Worm (Caenorhabditis elegans) whole organism, late embryonic: ENCODE data around the gene Y50D4C.5.

Experiments
- C08G9.2 ChIP-seq: sonication (generic microtip); optimal IDR thresholded peaks from 2 replicates; lab custom pipeline; 2016; ENCODE audit warnings: mild to moderate bottlenecking, missing genetic modification characterization, moderate library complexity, missing compliant biosample characterization
- F13H6.1 ChIP-seq: sonication (generic microtip); optimal IDR thresholded peaks from 2 replicates; lab custom pipeline; 2016; ENCODE audit warnings: missing genetic modification characterization, missing compliant biosample characterization
- K02D7.2 ChIP-seq: sonication (generic microtip); optimal IDR thresholded peaks from 2 replicates; lab custom pipeline; 2017; ENCODE audit warnings: mild to moderate bottlenecking, missing genetic modification characterization, missing compliant biosample characterization
- ama-1 ChIP-seq: fragments of 150-350 bp; optimal IDR thresholded peaks from 2 replicates; lab custom pipeline; 2014
- ceh-18 ChIP-seq: sonication (generic microtip); optimal IDR thresholded peaks from 2 replicates; lab custom pipeline; 2016; ENCODE audit warnings: missing genetic modification characterization, missing compliant biosample characterization
- ceh-19 ChIP-seq: fragments of 200-800 bp; sonication (Bioruptor generic); optimal IDR thresholded peaks from 2 replicates; lab custom pipeline; 2018; ENCODE audit warnings: mild to moderate bottlenecking, missing genetic modification characterization, missing compliant biosample characterization
- ceh-22 ChIP-seq: sonication (generic microtip); optimal IDR thresholded peaks from 2 replicates; lab custom pipeline; 2017; ENCODE audit warnings: missing biosample characterization, missing genetic modification characterization
- ceh-24 ChIP-seq: sonication (generic microtip); optimal IDR thresholded peaks from 2 replicates; lab custom pipeline; 2016; ENCODE audit warnings: mild to moderate bottlenecking, missing genetic modification characterization, missing compliant biosample characterization
- ceh-30 ChIP-seq: fragments of 150-350 bp; optimal IDR thresholded peaks from 2 replicates; lab custom pipeline; 2014; ENCODE audit warnings: missing biosample characterization, missing genetic modification characterization
- ceh-31 ChIP-seq: sonication (generic microtip); optimal IDR thresholded peaks from 2 replicates; lab custom pipeline; 2016; ENCODE audit warnings: missing genetic modification characterization, missing compliant biosample characterization
- ceh-9 ChIP-seq: sonication (generic microtip); optimal IDR thresholded peaks from 2 replicates; lab custom pipeline; 2016; ENCODE audit warnings: mild to moderate bottlenecking, missing genetic modification characterization, inconsistent platforms, missing compliant biosample characterization
- dve-1 ChIP-seq: sonication (generic microtip); optimal IDR thresholded peaks from 2 replicates; lab custom pipeline; 2017; ENCODE audit warnings: antibody characterized with exemption, mild to moderate bottlenecking, missing genetic modification characterization, missing compliant biosample characterization
- elt-2 ChIP-seq: sonication (generic microtip); optimal IDR thresholded peaks from 2 replicates; lab custom pipeline; 2016; ENCODE audit warnings: missing genetic modification reagents, missing genetic modification characterization, missing compliant biosample characterization
- eyg-1 ChIP-seq: sonication (generic microtip); optimal IDR thresholded peaks from 2 replicates; lab custom pipeline; 2016; ENCODE audit warnings: missing genotype, missing genetic modification characterization, missing compliant biosample characterization
- fax-1 ChIP-seq: sonication (generic microtip); optimal IDR thresholded peaks from 2 replicates; lab custom pipeline; 2016; ENCODE audit warnings: missing genotype, missing genetic modification characterization, missing compliant biosample characterization
- fkh-10 ChIP-seq: fragments of 150-350 bp; optimal IDR thresholded peaks from 2 replicates; lab custom pipeline; 2014; ENCODE audit warnings: missing biosample characterization, missing genetic modification reagents, missing genetic modification characterization
- hlh-13 ChIP-seq: fragments of 200-800 bp; sonication (Bioruptor generic); optimal IDR thresholded peaks from 2 replicates; lab custom pipeline; 2018; ENCODE audit warnings: mild to moderate bottlenecking, missing genetic modification characterization, missing compliant biosample characterization
- hlh-30 ChIP-seq: sonication (generic microtip); optimal IDR thresholded peaks from 2 replicates; lab custom pipeline; 2017; ENCODE audit warnings: antibody characterized with exemption, missing genetic modification characterization, missing compliant biosample characterization; ENCODE audit not compliant: insufficient read depth
- hlh-6 ChIP-seq: sonication (generic microtip); optimal IDR thresholded peaks from 2 replicates; lab custom pipeline; 2016; ENCODE audit warnings: missing genotype, missing genetic modification characterization, missing compliant biosample characterization
- hlh-8 ChIP-seq: sonication (generic microtip); optimal IDR thresholded peaks from 2 replicates; lab custom pipeline; 2016; ENCODE audit warnings: missing genotype, missing genetic modification characterization, missing compliant biosample characterization
- madf-2 ChIP-seq: sonication (generic microtip); optimal IDR thresholded peaks from 2 replicates; lab custom pipeline; 2017; ENCODE audit warnings: missing genetic modification characterization, missing compliant biosample characterization
- nfya-1 ChIP-seq: sonication (generic microtip); optimal IDR thresholded peaks from 2 replicates; lab custom pipeline; 2017; ENCODE audit warnings: missing genetic modification characterization, mild to moderate bottlenecking, missing compliant biosample characterization, antibody characterized with exemption, moderate library complexity
- nhr-232 ChIP-seq: sonication (generic microtip); optimal IDR thresholded peaks from 2 replicates; lab custom pipeline; 2016; ENCODE audit warnings: missing genetic modification characterization, missing compliant biosample characterization
- npax-4 ChIP-seq: sonication (generic microtip); optimal IDR thresholded peaks from 2 replicates; lab custom pipeline; 2016; ENCODE audit warnings: missing genetic modification characterization, missing compliant biosample characterization
- odd-2 ChIP-seq: sonication (generic microtip); optimal IDR thresholded peaks from 2 replicates; lab custom pipeline; 2017; ENCODE audit warnings: antibody characterized with exemption, mild to moderate bottlenecking, missing genetic modification characterization, missing compliant biosample characterization
- pat-9 ChIP-seq: fragments of 200-800 bp; sonication (Bioruptor generic); optimal IDR thresholded peaks from 2 replicates; lab custom pipeline; 2018; ENCODE audit warnings: mild to moderate bottlenecking, missing genetic modification characterization, moderate library complexity, missing compliant biosample characterization
- pha-2 ChIP-seq: sonication (generic microtip); optimal IDR thresholded peaks from 2 replicates; lab custom pipeline; 2017; ENCODE audit warnings: mild to moderate bottlenecking, missing genetic modification characterization, missing compliant biosample characterization
- pha-4 ChIP-seq: fragments of 150-350 bp; optimal IDR thresholded peaks from 2 replicates; lab custom pipeline; 2018; ENCODE audit warnings: missing biosample characterization, missing genetic modification reagents, missing genetic modification characterization
- pqm-1 ChIP-seq: sonication (generic microtip); optimal IDR thresholded peaks from 2 replicates; lab custom pipeline; 2016; ENCODE audit warnings: missing genetic modification characterization, missing compliant biosample characterization
- pros-1 ChIP-seq: fragments of 150-350 bp; optimal IDR thresholded peaks from 2 replicates; lab custom pipeline; 2014; ENCODE audit warnings: missing biosample characterization, missing genetic modification reagents, missing genetic modification characterization
- rnt-1 ChIP-seq: sonication (generic microtip); optimal IDR thresholded peaks from 2 replicates; lab custom pipeline; 2016; ENCODE audit warnings: missing genetic modification characterization, missing compliant biosample characterization
- sdc-2 ChIP-seq: sonication (generic microtip); optimal IDR thresholded peaks from 2 replicates; lab custom pipeline; 2016; ENCODE audit warnings: missing genotype, missing genetic modification characterization, missing compliant biosample characterization
- sox-2 ChIP-seq: fragments of 200-800 bp; sonication (Bioruptor generic); IDR thresholded peaks from 2 replicates; pipeline ENCODE4 v1.3.6; 2022; ENCODE audit warnings: missing genetic modification reagents, missing genetic modification characterization, missing compliant biosample characterization
- syd-9 ChIP-seq: sonication (generic microtip); optimal IDR thresholded peaks from 2 replicates; lab custom pipeline; 2016; ENCODE audit warnings: mild to moderate bottlenecking, missing genetic modification characterization, moderate library complexity, missing compliant biosample characterization
- tbx-2 ChIP-seq: sonication (generic microtip); optimal IDR thresholded peaks from 2 replicates; lab custom pipeline; 2016; ENCODE audit warnings: missing genetic modification characterization, missing compliant biosample characterization
- tbx-7 ChIP-seq: sonication (generic microtip); optimal IDR thresholded peaks from 2 replicates; lab custom pipeline; 2016; ENCODE audit warnings: missing genotype, missing genetic modification characterization, missing compliant biosample characterization
- unc-42 ChIP-seq: sonication (generic microtip); optimal IDR thresholded peaks from 2 replicates; lab custom pipeline; 2016; ENCODE audit warnings: missing genotype, missing genetic modification characterization, missing compliant biosample characterization
- unc-55 ChIP-seq: sonication (generic microtip); optimal IDR thresholded peaks from 2 replicates; lab custom pipeline; 2017; ENCODE audit warnings: missing biosample characterization, missing genetic modification reagents, missing genetic modification characterization
- zip-5 ChIP-seq: sonication (generic microtip); optimal IDR thresholded peaks from 2 replicates; lab custom pipeline; 2016; ENCODE audit warnings: missing genetic modification characterization, missing compliant biosample characterization

The Y50D4C.5 gene

DNA sequence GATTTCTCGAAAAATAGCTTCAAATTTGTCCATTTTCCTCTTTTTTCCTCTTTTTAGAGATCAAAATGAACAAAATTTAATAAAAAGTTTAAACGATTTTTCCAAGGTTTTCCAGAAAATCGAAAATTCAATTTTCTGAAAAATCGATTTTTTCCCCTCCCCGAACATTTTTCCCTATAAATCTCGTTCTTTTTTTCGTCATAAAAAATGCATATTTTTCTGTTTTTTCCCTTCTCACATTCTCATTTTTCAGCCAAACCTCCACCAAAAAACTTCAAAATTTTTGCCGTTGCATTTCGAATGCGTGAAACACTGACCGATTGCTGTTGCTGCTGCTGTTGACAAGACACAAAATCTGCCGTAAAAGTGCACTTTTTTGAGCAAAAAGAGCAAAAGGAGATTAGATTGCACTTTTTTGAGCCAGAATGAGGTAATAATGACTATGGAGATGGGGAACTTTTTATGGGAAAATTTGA lies 21.2 kb downstream of the Y50D4C.5 start, which contains the start of the genes Y50D4C.12 and unc-34:
TSS of gene Y50D4C.12 (plus strand) at position 301 of the 476 bp plus-strand sequence.
TSS of gene unc-34 (plus strand) at position 426 of the 476 bp plus-strand sequence.
- TF ChIP-seq ceh-24 (tag; lab: Kevin White, UChicago) (no peak), hlh-6 (no peak), tbx-2 (no peak), pqm-1 (tag; lab: Kevin White, UChicago) (no peak), pat-9 (tag; lab: Kevin White, UChicago) (no peak), npax-4 (tag; lab: Kevin White, UChicago) (no peak), F13H6.1 (tag; lab: Kevin White, UChicago) (no peak), ceh-31 (no peak), fkh-10 (GFP tag; lab: Kevin White, UChicago) (no peak), zip-5 (tag; lab: Kevin White, UChicago) (no peak), pha-4 (tag; lab: Kevin White, UChicago) (no peak), eyg-1 (tag; lab: Kevin White, UChicago) (no peak), odd-2 (tag; lab: Kevin White, UChicago) (no peak), K02D7.2 (tag; lab: Kevin White, UChicago) (no peak), C08G9.2 (no peak), pha-2 (no peak), ceh-9 (tag; lab: Kevin White, UChicago) (no peak), ama-1 (no peak), pros-1 (tag; lab: Kevin White, UChicago) (no peak)

DNA sequence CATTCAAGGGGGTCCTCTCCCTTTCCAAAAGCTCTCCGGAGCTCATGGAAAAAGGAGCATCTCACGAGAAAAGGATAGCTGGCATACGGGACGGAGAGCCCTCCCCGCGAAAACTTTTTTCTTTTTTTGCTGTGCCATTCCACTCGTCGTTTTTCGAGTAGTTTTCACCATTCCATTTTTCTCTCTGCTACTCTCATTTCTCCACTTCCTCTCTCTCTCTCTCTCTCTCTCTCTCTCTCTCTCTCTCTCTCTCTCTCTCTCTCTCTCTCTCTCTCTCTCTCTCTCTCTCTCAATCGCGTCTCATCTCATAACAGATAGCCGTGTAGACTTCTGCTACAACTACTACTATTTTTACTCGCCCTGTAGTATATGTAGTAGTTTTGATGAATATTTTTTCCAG lies 23.8 kb downstream of the Y50D4C.5 start:
- no peak for TF ChIP-seq unc-55
- no peak for TF ChIP-seq pros-1 (tag; lab: Kevin White, UChicago)
- TF ChIP-seq hlh-13 (GFP tag; lab: Kevin White, UChicago): peak; percentile 27
- no peak for TF ChIP-seq elt-2 (tag; lab: Kevin White, UChicago)
- peak; percentile 42 for TF ChIP-seq nfya-1
- TF ChIP-seq, all 69 proteins: peak for 2

DNA sequence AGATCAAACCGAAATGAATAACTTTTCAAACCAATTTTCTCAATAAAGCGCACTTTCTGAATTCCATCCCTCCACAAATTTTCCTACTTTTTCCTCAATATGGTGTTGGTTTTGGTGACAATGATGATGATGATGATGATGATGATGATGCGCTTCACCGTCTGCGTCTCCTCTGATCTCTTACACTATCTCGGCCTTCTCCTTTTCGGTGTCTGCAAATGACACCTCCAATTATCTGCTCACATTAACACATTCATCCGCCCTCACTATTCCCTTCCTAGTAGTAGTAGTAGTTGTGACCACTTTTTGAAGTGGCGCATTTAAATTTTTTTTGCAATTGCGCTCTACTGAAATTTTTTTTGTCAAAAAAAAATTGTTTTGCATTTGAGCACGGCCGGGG lies 24.9 kb downstream of the Y50D4C.5 start:
- TF ChIP-seq ceh-31 (peak; percentile 21), unc-55 (peak; percentile 42), unc-42 (tag; lab: Kevin White, UChicago) (no peak), sdc-2 (tag; lab: Kevin White, UChicago) (no peak), tbx-7 (tag; lab: Kevin White, UChicago) (no peak), pat-9 (tag; lab: Kevin White, UChicago) (no peak), ceh-22 (tag; lab: Kevin White, UChicago) (no peak), pros-1 (tag; lab: Kevin White, UChicago) (no peak), hlh-6 (no peak)

DNA sequence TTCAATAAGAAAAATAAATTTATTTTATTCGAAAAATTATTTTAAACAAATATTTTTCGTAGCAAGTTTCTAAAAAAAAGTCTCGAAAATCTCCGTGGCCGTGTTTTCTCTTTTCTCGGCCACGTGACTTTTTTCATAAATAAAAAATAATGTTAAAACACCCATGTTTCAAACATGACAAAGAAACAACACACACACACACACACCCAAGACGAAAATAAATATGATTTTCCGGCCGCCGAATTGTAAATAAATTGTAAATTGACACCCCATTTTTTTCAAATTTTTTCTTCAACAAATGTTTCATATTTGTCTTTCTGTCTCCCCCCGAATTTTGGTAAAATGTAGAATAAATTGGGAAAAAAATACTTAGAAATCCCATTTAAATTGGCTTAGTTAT lies 25.7 kb downstream of the Y50D4C.5 start:
- TF ChIP-seq rnt-1 (tag; lab: Kevin White, UChicago): no peak
- TF ChIP-seq dve-1: no peak
- TF ChIP-seq syd-9 (tag; lab: Kevin White, UChicago): no peak
- TF ChIP-seq ceh-18 (tag; lab: Kevin White, UChicago): no peak
- no peak for TF ChIP-seq hlh-30 (tag; lab: Kevin White, UChicago)
- TF ChIP-seq elt-2 (tag; lab: Kevin White, UChicago): no peak

DNA sequence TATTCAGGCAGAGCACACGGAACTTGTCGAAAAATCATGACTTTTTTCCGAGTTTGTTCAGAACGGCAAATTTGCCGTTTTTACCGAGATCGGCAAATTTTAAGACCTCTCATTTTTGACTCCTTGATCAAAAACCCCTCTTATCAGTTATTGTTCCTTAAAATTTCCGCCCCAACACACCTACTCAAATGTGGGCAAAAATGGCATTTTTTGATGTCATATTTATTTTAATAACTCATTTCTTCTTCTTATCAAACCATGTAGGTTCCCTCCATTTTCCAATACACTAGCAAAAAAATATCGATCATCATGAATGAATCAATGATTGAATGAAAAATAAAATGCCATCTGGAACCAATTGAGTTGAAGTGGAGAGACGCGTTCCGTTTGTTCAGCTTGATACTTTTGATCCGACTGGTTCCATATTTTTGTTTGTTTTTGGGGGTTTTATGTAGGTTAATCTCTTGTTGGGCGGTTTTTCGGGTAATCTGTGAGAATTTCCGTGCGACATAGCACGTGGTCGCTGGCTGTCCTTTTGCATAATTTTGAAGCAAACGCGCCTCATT lies 27.0 kb downstream of the Y50D4C.5 start:
- TF ChIP-seq hlh-8 (tag; lab: Kevin White, UChicago) (no peak), fax-1 (no peak), sox-2 (GFP tag; lab: Robert Waterston, UW) (no peak), madf-2 (tag; lab: Kevin White, UChicago) (no peak), ceh-19 (GFP tag; lab: Kevin White, UChicago) (no peak), ceh-30 (tag; lab: Kevin White, UChicago) (no peak), ama-1 (no peak), K02D7.2 (tag; lab: Kevin White, UChicago) (no peak), nhr-232 (tag; lab: Kevin White, UChicago) (no peak), ceh-22 (tag; lab: Kevin White, UChicago) (no peak), pros-1 (tag; lab: Kevin White, UChicago) (no peak), unc-42 (tag; lab: Kevin White, UChicago) (no peak), tbx-2 (no peak), sdc-2 (tag; lab: Kevin White, UChicago) (no peak), ceh-31 (no peak)
